Fruit fly (Drosophila melanogaster): ENCODE results near the gene CG13728.

dm6 chr3L:17359225-17359773 is 23.2 kb downstream of the CG13728 start, which contains the start of gene tap:
- TF ChIP-seq cic (GFP tag; optimal IDR thresholded peaks at IDR 0.05) (no peak), kay (GFP tag; ENCODE audit: borderline replicate concordance) (no peak), cnc (optimal IDR thresholded peaks at IDR 0.05) (no peak), pad (GFP tag; optimal IDR thresholded peaks at IDR 0.05) (no peak), tj (GFP tag; optimal IDR thresholded peaks at IDR 0.05) (no peak), CG33017 (tag; optimal IDR thresholded peaks at IDR 0.05) (no peak), Clk (GFP tag; optimal IDR thresholded peaks at IDR 0.05) (no peak), Crg-1 (GFP tag; optimal IDR thresholded peaks at IDR 0.05) (no peak)

All from whole organism, adult.